Fruit fly (Drosophila melanogaster) whole organism, adult: ENCODE measurements around the gene Fum1.

Experiments
- CG11617 ChIP-seq: fragments of 200-800 bp; sonication (Bioruptor generic); optimal IDR thresholded peaks from 2 replicates; lab custom pipeline; 2017; ENCODE audit warnings: mild to moderate bottlenecking, missing biosample characterization, missing genetic modification reagents, missing genetic modification characterization
- CG12768 ChIP-seq: fragments of 200-800 bp; sonication (Bioruptor generic); optimal IDR thresholded peaks from 2 replicates; lab custom pipeline; 2017; ENCODE audit warnings: missing biosample characterization, missing genetic modification characterization, mild to moderate bottlenecking, moderate library complexity, missing genetic modification reagents
- CG14711 ChIP-seq: fragments of 200-800 bp; sonication (Bioruptor generic); optimal IDR thresholded peaks from 2 replicates; lab custom pipeline; 2018; ENCODE audit warnings: missing biosample characterization, mild to moderate bottlenecking, missing genetic modification characterization, moderate library complexity
- CG1620 ChIP-seq: fragments of 200-800 bp; sonication (Bioruptor generic); optimal IDR thresholded peaks from 2 replicates; lab custom pipeline; 2016; ENCODE audit warnings: missing biosample characterization, missing genetic modification characterization
- CG33017 ChIP-seq: fragments of 200-800 bp; sonication (Bioruptor generic); optimal IDR thresholded peaks from 2 replicates; lab custom pipeline; 2018; ENCODE audit warnings: missing biosample characterization, mild to moderate bottlenecking, missing genetic modification characterization, moderate library complexity
- CG5204 ChIP-seq: fragments of 200-800 bp; sonication (Bioruptor generic); optimal IDR thresholded peaks from 2 replicates; lab custom pipeline; 2016; ENCODE audit warnings: missing biosample characterization, missing genetic modification characterization
- CG7045 ChIP-seq: fragments of 200-800 bp; sonication (Bioruptor generic); optimal IDR thresholded peaks from 2 replicates; lab custom pipeline; 2017; ENCODE audit warnings: missing biosample characterization, mild to moderate bottlenecking, missing genetic modification characterization
- CG7101 ChIP-seq: fragments of 200-800 bp; sonication (Bioruptor generic); optimal IDR thresholded peaks from 2 replicates; lab custom pipeline; 2018; ENCODE audit warnings: missing biosample characterization, mild to moderate bottlenecking, missing genetic modification characterization, moderate library complexity
- Clk ChIP-seq: fragments of 200-800 bp; sonication (Bioruptor generic); optimal IDR thresholded peaks from 2 replicates; lab custom pipeline; 2017; ENCODE audit warnings: missing biosample characterization, missing genetic modification characterization
- Crg-1 ChIP-seq: fragments of 200-800 bp; sonication (Bioruptor generic); optimal IDR thresholded peaks from 2 replicates; lab custom pipeline; 2016; ENCODE audit warnings: missing biosample characterization, missing genetic modification characterization
- Hr96 ChIP-seq: fragments of 200-800 bp; sonication (Bioruptor generic); optimal IDR thresholded peaks from 2 replicates; lab custom pipeline; 2016; ENCODE audit warnings: missing biosample characterization, missing genetic modification characterization
- Mnt ChIP-seq: fragments of 200-800 bp; sonication (Bioruptor generic); optimal IDR thresholded peaks from 2 replicates; lab custom pipeline; 2016; ENCODE audit warnings: missing biosample characterization, mild to moderate bottlenecking, missing genetic modification characterization
- bab1 ChIP-seq: fragments of 200-800 bp; sonication (Bioruptor generic); optimal IDR thresholded peaks from 3 replicates; lab custom pipeline; 2019; ENCODE audit warnings: missing biosample characterization, mild to moderate bottlenecking, missing genetic modification characterization, moderate library complexity
- cic ChIP-seq: fragments of 200-800 bp; sonication (Bioruptor generic); optimal IDR thresholded peaks from 2 replicates; lab custom pipeline; 2017; ENCODE audit warnings: missing biosample characterization, mild to moderate bottlenecking, missing genetic modification characterization, moderate library complexity
- cnc ChIP-seq, 2 experiments: fragments of >200 bp; optimal IDR thresholded peaks; 2 replicates each; lab custom pipeline; 2017
- kay ChIP-seq: fragments of 200-800 bp; sonication (Bioruptor generic); peaks from one replicate; lab custom pipeline; 2016; ENCODE audit warnings: missing biosample characterization, missing genetic modification characterization, borderline replicate concordance
- ovo ChIP-seq: fragments of 200-800 bp; sonication (Bioruptor generic); optimal IDR thresholded peaks from 2 replicates; lab custom pipeline; 2016; ENCODE audit warnings: missing biosample characterization, missing genetic modification characterization
- pad ChIP-seq: fragments of 200-800 bp; sonication (Bioruptor generic); optimal IDR thresholded peaks from 3 replicates; lab custom pipeline; 2017; ENCODE audit warnings: missing biosample characterization, missing genetic modification characterization, mild to moderate bottlenecking, moderate library complexity, missing genetic modification reagents
- tj ChIP-seq: fragments of 200-800 bp; sonication (Bioruptor generic); optimal IDR thresholded peaks from 3 replicates; lab custom pipeline; 2017; ENCODE audit warnings: missing biosample characterization, mild to moderate bottlenecking, missing genetic modification characterization, moderate library complexity
- toe ChIP-seq: fragments of 200-800 bp; sonication (Bioruptor generic); optimal IDR thresholded peaks from 2 replicates; lab custom pipeline; 2016; ENCODE audit warnings: missing biosample characterization, missing genetic modification characterization

Gene Fum1

DNA sequence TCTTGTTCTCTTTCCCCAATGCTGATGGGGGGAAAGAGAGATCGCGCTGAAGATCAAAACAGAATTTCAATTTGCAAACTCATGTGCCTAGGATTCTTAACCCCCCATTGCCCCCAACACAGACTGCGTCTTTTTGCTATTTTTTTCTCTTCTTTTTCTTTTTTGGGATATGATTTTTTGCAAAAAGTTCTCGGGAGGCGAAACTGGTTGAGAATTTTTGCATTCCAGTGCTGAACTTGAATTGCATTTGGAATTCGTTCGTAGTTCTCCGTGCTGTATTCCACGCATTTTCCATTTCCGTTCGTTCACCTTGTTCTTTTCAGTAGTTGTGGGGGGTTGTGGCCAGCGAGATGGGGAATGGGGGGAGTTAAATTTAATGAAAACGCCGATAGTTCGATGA, 29.9 kb downstream of the Fum1 start:
- TF ChIP-seq Crg-1 (GFP tag; lab: Kevin White, UChicago) = no peak
- TF ChIP-seq Clk (GFP tag; lab: Kevin White, UChicago) = no peak
- no peak for TF ChIP-seq bab1 (GFP tag; lab: Kevin White, UChicago)
- TF ChIP-seq CG12768 (GFP tag; lab: Kevin White, UChicago) = no peak
- TF ChIP-seq CG7045 (GFP tag; lab: Kevin White, UChicago) = no peak
- TF ChIP-seq CG11617 (GFP tag; lab: Kevin White, UChicago) = no peak
- TF ChIP-seq Mnt (GFP tag; lab: Kevin White, UChicago) = no peak
- no peak for TF ChIP-seq CG5204 (GFP tag; lab: Kevin White, UChicago)
- no peak for TF ChIP-seq CG7101 (tag; lab: Kevin White, UChicago)
- no peak for TF ChIP-seq Hr96 (GFP tag; lab: Kevin White, UChicago)
- TF ChIP-seq CG1620 = no peak
- no peak for TF ChIP-seq kay
- TF ChIP-seq ovo = no peak
- TF ChIP-seq cic (GFP tag; lab: Kevin White, UChicago) = no peak
- no peak for TF ChIP-seq cnc (optimal IDR thresholded peaks at IDR 0.05; lab: Kevin White, UChicago)
- TF ChIP-seq toe (GFP tag; lab: Kevin White, UChicago) = no peak
- no peak for TF ChIP-seq pad (GFP tag; lab: Kevin White, UChicago)
- TF ChIP-seq tj (GFP tag; lab: Kevin White, UChicago) = no peak
- TF ChIP-seq CG33017 (tag; lab: Kevin White, UChicago) = no peak

DNA sequence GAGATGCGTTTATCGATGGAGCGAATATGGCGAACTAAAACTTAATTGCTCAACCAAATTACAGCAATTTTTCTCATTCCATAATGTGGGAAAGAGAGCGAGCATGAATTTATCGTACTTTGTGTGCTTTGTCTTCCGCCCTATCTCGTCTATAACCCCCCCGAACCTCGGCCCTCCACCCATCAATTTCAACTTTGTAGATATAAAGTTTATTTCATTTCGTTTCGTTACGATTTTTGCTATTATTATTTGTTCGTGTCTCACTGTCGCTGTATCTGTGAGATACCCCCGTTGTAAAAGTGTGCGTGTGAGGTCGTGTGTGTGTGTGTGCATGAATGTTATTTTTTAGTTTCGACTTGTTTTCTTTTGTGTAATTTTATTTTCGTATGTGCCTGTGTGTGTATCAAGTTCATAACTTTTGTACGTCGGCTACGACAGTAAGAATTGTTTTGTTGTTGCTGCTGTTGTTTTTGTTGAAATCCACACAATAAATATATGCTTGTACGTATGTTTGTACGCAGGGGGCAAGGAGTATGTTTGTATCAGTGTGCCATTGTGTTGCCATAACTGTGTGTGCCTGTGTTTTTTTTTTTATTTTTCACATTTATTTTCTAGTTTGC, 30.5 kb downstream of the Fum1 start:
- TF ChIP-seq cic (GFP tag; lab: Kevin White, UChicago) (peak; percentile 52), CG1620 (no peak)

dm6 chrX:6709252-6710037, 31.2 kb downstream of the Fum1 start:
- TF ChIP-seq toe (GFP tag; lab: Kevin White, UChicago) (no peak), CG14711 (tag; lab: Kevin White, UChicago) (no peak), bab1 (GFP tag; lab: Kevin White, UChicago) (no peak), CG33017 (tag; lab: Kevin White, UChicago) (no peak), CG11617 (GFP tag; lab: Kevin White, UChicago) (no peak), Clk (GFP tag; lab: Kevin White, UChicago) (no peak), cnc (optimal IDR thresholded peaks at IDR 0.05; lab: Kevin White, UChicago) (no peak), CG5204 (GFP tag; lab: Kevin White, UChicago) (no peak), Mnt (GFP tag; lab: Kevin White, UChicago) (no peak), pad (GFP tag; lab: Kevin White, UChicago) (no peak)

DNA sequence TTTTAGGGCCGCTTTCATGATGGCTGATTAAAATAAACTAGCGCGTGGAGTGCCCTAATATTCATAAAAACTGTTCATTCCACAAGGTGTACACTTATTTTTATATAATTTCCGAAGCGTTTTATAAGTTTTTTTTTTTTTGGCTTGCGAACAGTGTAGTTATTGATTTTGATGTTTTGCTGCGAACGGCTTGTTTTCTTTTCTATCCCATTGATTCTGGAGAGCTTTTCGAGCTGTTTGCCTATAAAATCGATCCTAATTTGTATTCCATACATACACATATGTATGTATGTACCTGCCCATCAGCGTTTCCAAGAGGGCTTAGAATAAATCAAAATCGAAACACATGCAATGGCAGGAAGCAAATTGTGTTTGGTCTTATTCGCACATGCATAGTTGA, 32.0 kb downstream of the Fum1 start:
- TF ChIP-seq Hr96 (GFP tag; lab: Kevin White, UChicago) (no peak), kay (peak; percentile 64), pad (GFP tag; lab: Kevin White, UChicago) (no peak)

dm6 chrX:6710665-6711064, 32.4 kb downstream of the Fum1 start:
- TF ChIP-seq tj (GFP tag; lab: Kevin White, UChicago) (peak; percentile 34), toe (GFP tag; lab: Kevin White, UChicago) (no peak)

DNA sequence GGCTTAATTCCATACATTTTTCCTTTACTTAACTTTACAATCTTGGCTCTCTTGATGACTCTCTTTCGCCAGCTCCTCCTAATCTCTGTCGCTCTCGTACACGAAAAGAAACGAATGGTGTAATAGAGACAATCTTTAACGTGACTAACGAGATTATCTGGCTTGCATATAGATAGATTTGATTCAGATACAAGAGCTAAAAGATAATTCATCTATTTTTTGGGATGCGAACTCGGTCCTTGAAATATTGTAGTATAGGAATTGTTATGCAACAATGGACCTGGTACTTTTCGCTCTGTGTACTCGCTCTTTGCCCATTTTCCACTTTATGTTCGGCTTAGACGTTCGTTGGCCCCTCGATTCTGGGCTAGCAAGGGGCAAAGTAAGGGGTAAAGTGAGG, 33.1 kb downstream of the Fum1 start:
- peak; percentile 51 for TF ChIP-seq CG7101 (tag; lab: Kevin White, UChicago)
- no peak for TF ChIP-seq kay
- TF ChIP-seq CG1620 = peak; percentile 34
- TF ChIP-seq CG7045 (GFP tag; lab: Kevin White, UChicago) = peak; percentile 37
- peak; percentile 1 for TF ChIP-seq CG5204 (GFP tag; lab: Kevin White, UChicago)
- TF ChIP-seq Clk (GFP tag; lab: Kevin White, UChicago) = no peak
- TF ChIP-seq ovo = no peak
- peak; percentile 53 for TF ChIP-seq bab1 (GFP tag; lab: Kevin White, UChicago)
- peak; percentile 45 for TF ChIP-seq CG33017 (tag; lab: Kevin White, UChicago)
- TF ChIP-seq Mnt (GFP tag; lab: Kevin White, UChicago) = no peak
- no peak for TF ChIP-seq Hr96 (GFP tag; lab: Kevin White, UChicago)
- no peak for TF ChIP-seq cnc (optimal IDR thresholded peaks at IDR 0.05; lab: Kevin White, UChicago)
- peak; percentile 1 for TF ChIP-seq toe (GFP tag; lab: Kevin White, UChicago)
- peak; percentile 83 for TF ChIP-seq pad (GFP tag; lab: Kevin White, UChicago)
- no peak for TF ChIP-seq Crg-1 (GFP tag; lab: Kevin White, UChicago)
- TF ChIP-seq tj (GFP tag; lab: Kevin White, UChicago) = peak; percentile 43
- peak; percentile 63 for TF ChIP-seq CG12768 (GFP tag; lab: Kevin White, UChicago)
- TF ChIP-seq cic (GFP tag; lab: Kevin White, UChicago) = no peak
- peak; percentile 51 for TF ChIP-seq CG14711 (tag; lab: Kevin White, UChicago)
- TF ChIP-seq CG11617 (GFP tag; lab: Kevin White, UChicago) = peak; percentile 40
